Worm (Caenorhabditis elegans) whole organism, L1 larva: ENCODE measurements around the gene hmg-1.1.
A peak's percentile ranks its signal among the peaks of the same experiment; 100 is the strongest.

Experiments
- C34B4.2 ChIP-seq: sonication (generic microtip); optimal IDR thresholded peaks from 2 replicates; lab custom pipeline; 2017; ENCODE audit warnings: mild to moderate bottlenecking, missing genetic modification characterization, missing compliant biosample characterization
- F16B12.6 ChIP-seq: fragments of 150-350 bp; optimal IDR thresholded peaks from 2 replicates; lab custom pipeline; 2014; ENCODE audit warnings: missing biosample characterization, missing genetic modification characterization
- alr-1 ChIP-seq: fragments of 200-800 bp; sonication (Bioruptor generic); optimal IDR thresholded peaks from 2 replicates; lab custom pipeline; 2018; ENCODE audit warnings: borderline replicate concordance, mild to moderate bottlenecking, missing genetic modification characterization, missing compliant biosample characterization
- aly-2 ChIP-seq: fragments of 150-350 bp; optimal IDR thresholded peaks from 2 replicates; lab custom pipeline; 2014; ENCODE audit warnings: missing biosample characterization, missing genetic modification characterization
- ama-1 ChIP-seq: fragments of 150-350 bp; optimal IDR thresholded peaks from 2 replicates; lab custom pipeline; 2014
- ceh-8 ChIP-seq: fragments of 200-800 bp; sonication (Bioruptor generic); optimal IDR thresholded peaks from 2 replicates; lab custom pipeline; 2018; ENCODE audit warnings: mild to moderate bottlenecking, missing genetic modification characterization, moderate library complexity, missing compliant biosample characterization
- ces-1 ChIP-seq: fragments of 150-350 bp; optimal IDR thresholded peaks from 2 replicates; lab custom pipeline; 2014; ENCODE audit warnings: missing biosample characterization, missing genetic modification reagents, missing genetic modification characterization
- dpl-1 ChIP-seq, 3 experiments: fragments of 150-350 bp in 2 of 3; sonication (generic microtip) in 1 of 3; optimal IDR thresholded peaks; 2 replicates each; lab custom pipeline; 2014 to 2017; ENCODE audit warnings: missing biosample characterization in 3 of 3, missing genetic modification characterization in 3 of 3, missing genetic modification reagents in 3 of 3
- efl-1 ChIP-seq, 4 experiments: fragments of 150-350 bp; optimal IDR thresholded peaks in 3 of 4; peaks in 1 of 4; 1 replicate in 1 of 4; 2 replicates in 3 of 4; lab custom pipeline; 2014; ENCODE audit warnings: missing biosample characterization in 2 of 4, missing genetic modification characterization in 2 of 4, missing genetic modification reagents in 2 of 4
- efl-3 ChIP-seq: fragments of 200-800 bp; sonication (Bioruptor generic); optimal IDR thresholded peaks from 2 replicates; lab custom pipeline; 2018; ENCODE audit warnings: mild to moderate bottlenecking, missing genetic modification characterization, missing compliant biosample characterization
- egl-27 ChIP-seq, 2 experiments: fragments of 150-350 bp in 1 of 2; sonication (generic microtip); optimal IDR thresholded peaks; 3 replicates each; lab custom pipeline; 2017 to 2018; ENCODE audit warnings: missing biosample characterization in 2 of 2, missing genetic modification characterization in 2 of 2, missing genetic modification reagents in 2 of 2
- elt-2 ChIP-seq: sonication (generic microtip); optimal IDR thresholded peaks from 2 replicates; lab custom pipeline; 2016; ENCODE audit warnings: missing genetic modification characterization, mild to moderate bottlenecking, inconsistent platforms, missing compliant biosample characterization, missing genetic modification reagents
- lin-14 ChIP-seq: fragments of 200-800 bp; sonication (Bioruptor generic); optimal IDR thresholded peaks from 2 replicates; lab custom pipeline; 2018; ENCODE audit warnings: mild to moderate bottlenecking, missing genetic modification characterization, moderate library complexity, missing compliant biosample characterization
- lin-15B ChIP-seq: fragments of 150-350 bp; sonication (generic microtip); optimal IDR thresholded peaks from 3 replicates; lab custom pipeline; 2014; ENCODE audit warnings: missing biosample characterization, missing genetic modification characterization
- lin-35 ChIP-seq, 2 experiments: fragments of 150-350 bp; optimal IDR thresholded peaks; 2 replicates each; lab custom pipeline; 2014; ENCODE audit warnings: missing biosample characterization in 2 of 2, missing genetic modification characterization in 2 of 2, missing genetic modification reagents in 2 of 2
- lsy-2 ChIP-seq, 2 experiments: fragments of 150-350 bp; optimal IDR thresholded peaks; 2 replicates each; lab custom pipeline; 2014; ENCODE audit warnings: missing biosample characterization in 2 of 2, missing genetic modification characterization in 2 of 2
- mef-2 ChIP-seq: fragments of 150-350 bp; optimal IDR thresholded peaks from 2 replicates; lab custom pipeline; 2014; ENCODE audit warnings: missing biosample characterization, missing genetic modification characterization
- mep-1 ChIP-seq: fragments of 150-350 bp; optimal IDR thresholded peaks from 2 replicates; lab custom pipeline; 2014; ENCODE audit warnings: missing biosample characterization, missing genetic modification characterization
- nhr-12 ChIP-seq: sonication (generic microtip); optimal IDR thresholded peaks from 2 replicates; lab custom pipeline; 2017; ENCODE audit warnings: missing biosample characterization, missing genetic modification characterization
- nhr-19 ChIP-seq: fragments of 200-800 bp; sonication (Bioruptor generic); conservative IDR thresholded peaks from 2 replicates; pipeline ENCODE4 v1.3.6; 2022; ENCODE audit warnings: missing genetic modification characterization, missing compliant biosample characterization
- nhr-28 ChIP-seq: fragments of 150-350 bp; optimal IDR thresholded peaks from 2 replicates; lab custom pipeline; 2014; ENCODE audit warnings: missing biosample characterization, missing genetic modification characterization
- nhr-85 ChIP-seq: sonication (generic microtip); peaks from one replicate; lab custom pipeline; 2016; ENCODE audit warnings: missing genetic modification characterization, inconsistent platforms, missing compliant biosample characterization
- pag-3 ChIP-seq: sonication (generic microtip); optimal IDR thresholded peaks from 2 replicates; lab custom pipeline; 2017; ENCODE audit warnings: missing genetic modification characterization, mild to moderate bottlenecking, missing compliant biosample characterization, antibody characterized with exemption, borderline replicate concordance; ENCODE audit not compliant: insufficient read depth
- rnt-1 ChIP-seq: sonication (generic microtip); optimal IDR thresholded peaks from 2 replicates; lab custom pipeline; 2016; ENCODE audit warnings: mild to moderate bottlenecking, missing genetic modification characterization, moderate library complexity, missing compliant biosample characterization
- skn-1 ChIP-seq: fragments of 150-350 bp; optimal IDR thresholded peaks from 2 replicates; lab custom pipeline; 2014; ENCODE audit warnings: missing biosample characterization, missing genetic modification characterization
- sup-37 ChIP-seq: fragments of 200-800 bp; sonication (Bioruptor generic); optimal IDR thresholded peaks from 2 replicates; lab custom pipeline; 2018; ENCODE audit warnings: mild to moderate bottlenecking, missing genetic modification characterization, missing compliant biosample characterization
- tbx-2 ChIP-seq: sonication (generic microtip); optimal IDR thresholded peaks from 2 replicates; lab custom pipeline; 2016; ENCODE audit warnings: missing genetic modification characterization, missing compliant biosample characterization
- zag-1 ChIP-seq: fragments of 150-350 bp; optimal IDR thresholded peaks from 2 replicates; lab custom pipeline; 2014; ENCODE audit warnings: missing biosample characterization, missing genetic modification characterization

hmg-1.1 gene

DNA sequence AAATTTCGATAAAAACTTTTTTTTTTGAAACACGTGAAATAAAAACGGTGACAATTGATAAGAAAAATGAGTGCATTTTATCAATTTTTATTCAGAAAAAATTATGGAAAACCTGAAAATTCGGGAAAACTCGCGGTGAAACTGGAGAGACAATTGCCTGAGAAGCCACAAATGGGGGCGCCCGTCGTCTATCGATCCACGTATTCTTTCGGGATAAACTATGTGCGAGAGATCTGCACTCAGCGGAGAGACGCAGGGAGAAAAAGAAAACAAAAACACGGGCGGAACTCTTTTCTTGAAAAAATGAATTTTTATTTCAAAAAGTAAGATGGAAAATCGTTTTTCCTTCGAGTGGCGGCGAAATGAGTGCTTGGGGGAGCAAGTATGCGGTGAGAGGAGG, 16.6 kb upstream of the hmg-1.1 start, which contains the start of gene men-1:
Gene men-1, minus strand, starts transcription at position 242 of the 400 bp plus-strand sequence.
- TF ChIP-seq efl-1 (optimal IDR thresholded peaks at IDR 0.05; lab: Kevin White, UChicago) (no peak), efl-1 (GFP tag; optimal IDR thresholded peaks at IDR 0.05 in 1 of 2; lab: Kevin White, UChicago) (peak in 1 of 2 experiments; percentile 79), aly-2 (tag; lab: Kevin White, UChicago) (no peak), nhr-85 (peak; percentile 56), lsy-2 (tag; optimal IDR thresholded peaks at IDR 0.05; lab: Kevin White, UChicago) (no peak), F16B12.6 (tag; lab: Kevin White, UChicago) (no peak), nhr-19 (GFP tag; lab: Robert Waterston, UW) (no peak), zag-1 (no peak), sup-37 (GFP tag; lab: Kevin White, UChicago) (no peak), skn-1 (tag; lab: Kevin White, UChicago) (no peak), tbx-2 (tag; lab: Kevin White, UChicago) (no peak), mep-1 (tag; lab: Kevin White, UChicago) (no peak), pag-3 (no peak), C34B4.2 (tag; lab: Kevin White, UChicago) (no peak), lin-14 (peak; percentile 23)

DNA sequence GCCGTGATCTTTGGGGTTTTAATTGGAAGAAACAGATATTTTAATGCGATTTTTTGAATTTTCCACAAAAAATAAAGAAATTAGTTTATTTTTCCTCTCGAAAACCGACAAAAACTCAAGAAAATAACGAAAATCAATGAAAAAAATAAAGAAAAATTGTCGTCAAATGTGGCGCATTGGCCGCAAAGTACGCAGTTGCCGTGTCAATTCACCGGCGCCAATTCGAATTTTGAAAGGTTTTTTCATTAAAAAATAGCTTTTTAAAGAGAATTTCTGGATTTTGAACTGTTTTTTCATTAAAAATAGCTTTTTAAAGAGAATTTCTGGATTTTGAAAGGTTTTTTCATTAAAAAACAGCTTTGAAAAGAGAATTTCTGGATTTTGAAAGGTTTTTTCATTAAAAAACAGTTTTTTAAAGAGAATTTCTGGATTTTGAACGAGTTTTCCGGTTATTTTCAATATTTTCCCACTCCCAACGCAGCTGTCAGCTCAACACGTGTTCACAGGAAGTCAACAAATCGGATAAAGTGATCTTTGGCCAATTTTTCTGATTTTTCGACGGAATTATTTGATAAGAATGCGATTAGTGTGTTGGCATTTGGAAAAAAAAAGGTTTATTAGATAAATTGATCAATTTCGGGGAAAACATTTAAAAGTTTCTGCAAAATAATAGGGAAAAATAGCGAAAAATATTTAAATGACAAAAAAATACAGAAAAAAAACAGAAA, 16.0 kb upstream of the hmg-1.1 start:
- TF ChIP-seq dpl-1 (GFP tag; optimal IDR thresholded peaks at IDR 0.05; lab: Kevin White, UChicago), result peak; percentile 56 to 77 (median 63)
- peak; percentile 6 for TF ChIP-seq elt-2 (tag; lab: Kevin White, UChicago)
- TF ChIP-seq F16B12.6 (tag; lab: Kevin White, UChicago), result peak; percentile 66
- peak in 1 of 2 experiments; percentile 10 for TF ChIP-seq lsy-2 (tag; optimal IDR thresholded peaks at IDR 0.05; lab: Kevin White, UChicago)
- peak; percentile 2 to 81 for TF ChIP-seq lin-35 (GFP tag; optimal IDR thresholded peaks at IDR 0.05; lab: Kevin White, UChicago)
- peak; percentile 49 to 75 for TF ChIP-seq efl-1 (optimal IDR thresholded peaks at IDR 0.05; lab: Kevin White, UChicago)
- TF ChIP-seq efl-1 (GFP tag; optimal IDR thresholded peaks at IDR 0.05 in 1 of 2; lab: Kevin White, UChicago), result peak; percentile 80 to 96
- peak; percentile 17 for TF ChIP-seq lin-14
- TF ChIP-seq alr-1 (tag; lab: Kevin White, UChicago), result no peak
- TF ChIP-seq nhr-85, result no peak

DNA sequence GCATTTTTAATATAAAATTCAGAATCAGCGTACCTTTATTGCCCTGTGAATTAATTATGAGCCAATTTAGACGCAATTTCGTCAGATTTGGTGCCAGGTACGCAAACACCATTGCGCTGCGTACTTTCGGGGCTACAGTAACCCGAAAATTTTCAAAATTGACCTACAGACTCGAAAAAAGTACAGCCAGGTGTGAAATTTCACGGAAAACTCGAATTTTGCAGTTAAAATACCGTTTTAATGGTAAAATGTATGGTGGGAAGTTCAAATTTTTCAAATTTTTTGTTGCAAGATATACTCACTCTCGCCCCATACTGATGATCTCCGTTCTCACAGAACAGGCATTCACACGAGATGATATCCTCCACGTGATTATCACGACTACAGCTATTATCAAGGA, 13.9 kb upstream of the hmg-1.1 start:
- no peak for TF ChIP-seq efl-1 (optimal IDR thresholded peaks at IDR 0.05; lab: Kevin White, UChicago)
- TF ChIP-seq efl-1 (GFP tag; optimal IDR thresholded peaks at IDR 0.05 in 1 of 2; lab: Kevin White, UChicago), result peak in 1 of 2 experiments; percentile 93
- TF ChIP-seq dpl-1 (GFP tag; optimal IDR thresholded peaks at IDR 0.05; lab: Kevin White, UChicago), result no peak
- TF ChIP-seq, all 84 proteins: peak for 1

DNA sequence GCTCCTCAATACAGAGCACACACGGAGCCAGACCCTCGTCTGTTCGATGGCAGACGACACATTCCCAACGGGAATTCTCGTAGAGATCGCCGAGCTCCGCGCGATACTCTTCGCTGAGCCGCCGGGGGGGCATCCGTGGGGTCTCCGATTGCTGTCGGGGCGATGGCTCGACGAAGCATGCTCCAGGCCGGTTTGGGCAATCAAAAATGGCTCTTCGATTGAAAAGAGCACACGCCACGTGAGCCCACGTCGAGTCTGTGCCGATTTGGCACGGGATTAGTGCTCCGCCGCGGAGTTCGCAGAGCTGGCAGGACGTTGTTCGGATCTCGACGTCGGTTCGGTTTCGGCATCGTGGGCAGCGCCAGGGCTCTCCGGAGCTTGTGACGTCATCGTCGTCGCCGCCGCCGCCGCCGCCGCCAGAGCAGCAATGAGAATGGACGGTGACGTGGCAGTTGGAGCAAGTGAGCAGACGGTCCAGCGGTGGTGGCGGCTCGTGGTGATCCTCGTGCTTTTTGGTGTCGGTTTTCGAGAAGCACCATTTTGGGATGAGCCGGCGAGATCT, 13.2 kb upstream of the hmg-1.1 start:
- TF ChIP-seq nhr-12 (tag; lab: Kevin White, UChicago) (no peak), nhr-19 (GFP tag; lab: Robert Waterston, UW) (no peak), nhr-28 (no peak), rnt-1 (tag; lab: Kevin White, UChicago) (no peak), ceh-8 (GFP tag; lab: Kevin White, UChicago) (peak; percentile 16), egl-27 (tag; optimal IDR thresholded peaks at IDR 0.05; lab: Kevin White, UChicago) (no peak), efl-1 (optimal IDR thresholded peaks at IDR 0.05; lab: Kevin White, UChicago) (no peak), efl-1 (GFP tag; optimal IDR thresholded peaks at IDR 0.05 in 1 of 2; lab: Kevin White, UChicago) (peak in 1 of 2 experiments; percentile 65), mef-2 (tag; lab: Kevin White, UChicago) (no peak), lin-15B (tag; lab: Kevin White, UChicago) (no peak), efl-3 (GFP tag; lab: Kevin White, UChicago) (no peak)

DNA sequence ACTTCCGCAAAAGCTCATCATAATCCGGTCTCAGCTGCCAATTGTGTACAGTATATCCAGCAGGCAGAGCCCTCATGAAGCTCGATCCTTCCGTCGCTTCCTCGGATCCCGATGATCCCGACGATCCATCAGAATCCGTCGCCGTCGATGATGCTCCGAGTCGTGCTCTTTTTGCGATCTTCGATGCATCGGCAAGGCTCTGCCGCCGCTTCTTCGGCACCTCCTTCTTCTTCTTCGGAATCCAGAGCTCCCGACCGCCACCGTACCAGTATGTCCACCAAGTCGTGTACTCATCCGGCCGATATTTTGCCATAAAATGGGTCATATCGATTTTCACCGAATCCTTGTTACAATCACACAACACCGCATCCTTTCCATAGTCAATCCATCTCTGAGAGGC, 10.6 kb upstream of the hmg-1.1 start:
- TF ChIP-seq efl-1 (optimal IDR thresholded peaks at IDR 0.05; lab: Kevin White, UChicago) (no peak), efl-1 (GFP tag; optimal IDR thresholded peaks at IDR 0.05 in 1 of 2; lab: Kevin White, UChicago) (peak in 1 of 2 experiments; percentile 38), ces-1 (GFP tag; lab: Kevin White, UChicago) (no peak), ama-1 (lab: Kevin White, UChicago) (no peak)
